Worm (Caenorhabditis elegans) whole organism, L1 larva: ENCODE measurements around the gene tsp-21.
A peak's percentile ranks its signal among the peaks of the same experiment; 100 is the strongest.

Experiments used
- C04F5.9 ChIP-seq: sonication (generic microtip); optimal IDR thresholded peaks from 2 replicates; lab custom pipeline; 2016; ENCODE audit warnings: missing genetic modification characterization, missing compliant biosample characterization
- C16A3.4 ChIP-seq: fragments of 150-350 bp; optimal IDR thresholded peaks from 2 replicates; lab custom pipeline; 2014; ENCODE audit warnings: missing biosample characterization, missing genetic modification characterization
- F16B12.6 ChIP-seq: fragments of 150-350 bp; optimal IDR thresholded peaks from 2 replicates; lab custom pipeline; 2014; ENCODE audit warnings: missing biosample characterization, missing genetic modification characterization
- aha-1 ChIP-seq: fragments of 150-350 bp; optimal IDR thresholded peaks from 2 replicates; lab custom pipeline; 2014; ENCODE audit warnings: missing biosample characterization, missing genetic modification characterization
- aly-2 ChIP-seq: fragments of 150-350 bp; optimal IDR thresholded peaks from 2 replicates; lab custom pipeline; 2014; ENCODE audit warnings: missing biosample characterization, missing genetic modification characterization
- blmp-1 ChIP-seq: fragments of 150-350 bp; optimal IDR thresholded peaks from 2 replicates; lab custom pipeline; 2014; ENCODE audit warnings: missing biosample characterization, missing genetic modification characterization
- ceh-8 ChIP-seq: fragments of 200-800 bp; sonication (Bioruptor generic); optimal IDR thresholded peaks from 2 replicates; lab custom pipeline; 2018; ENCODE audit warnings: mild to moderate bottlenecking, missing genetic modification characterization, moderate library complexity, missing compliant biosample characterization
- ceh-88 ChIP-seq: fragments of 200-800 bp; sonication (Bioruptor generic); IDR thresholded peaks from 2 replicates; pipeline ENCODE4 v1.3.6; 2022; ENCODE audit warnings: missing genetic modification characterization, missing compliant biosample characterization
- ces-1 ChIP-seq: fragments of 150-350 bp; optimal IDR thresholded peaks from 2 replicates; lab custom pipeline; 2014; ENCODE audit warnings: missing biosample characterization, missing genetic modification reagents, missing genetic modification characterization
- dpl-1 ChIP-seq, 3 experiments: fragments of 150-350 bp in 2 of 3; sonication (generic microtip) in 1 of 3; optimal IDR thresholded peaks; 2 replicates each; lab custom pipeline; 2014 to 2017; ENCODE audit warnings: missing biosample characterization in 3 of 3, missing genetic modification characterization in 3 of 3, missing genetic modification reagents in 3 of 3
- egl-13 ChIP-seq: sonication (generic microtip); optimal IDR thresholded peaks from 2 replicates; lab custom pipeline; 2016; ENCODE audit warnings: missing genotype, missing genetic modification reagents, missing genetic modification characterization, missing compliant biosample characterization
- egl-27 ChIP-seq, 2 experiments: fragments of 150-350 bp in 1 of 2; sonication (generic microtip); optimal IDR thresholded peaks; 3 replicates each; lab custom pipeline; 2017 to 2018; ENCODE audit warnings: missing biosample characterization in 2 of 2, missing genetic modification characterization in 2 of 2, missing genetic modification reagents in 2 of 2
- elt-3 ChIP-seq, 6 experiments: fragments of 150-350 bp in 1 of 6; sonication (generic microtip); optimal IDR thresholded peaks; 2 replicates each; lab custom pipeline; 2017 to 2018; ENCODE audit warnings: missing biosample characterization in 6 of 6, missing genetic modification characterization in 6 of 6, inconsistent platforms in 1 of 6
- fkh-10 ChIP-seq: sonication (generic microtip); optimal IDR thresholded peaks from 2 replicates; lab custom pipeline; 2017; ENCODE audit warnings: missing biosample characterization, missing genetic modification reagents, missing genetic modification characterization
- fkh-4 ChIP-seq: sonication (generic microtip); optimal IDR thresholded peaks from 2 replicates; lab custom pipeline; 2016; ENCODE audit warnings: missing compliant biosample characterization, missing genetic modification characterization, borderline replicate concordance
- fkh-8 ChIP-seq: sonication (generic microtip); optimal IDR thresholded peaks from 2 replicates; lab custom pipeline; 2016; ENCODE audit warnings: mild to moderate bottlenecking, missing genetic modification characterization, missing compliant biosample characterization
- fos-1 ChIP-seq: fragments of 150-350 bp; optimal IDR thresholded peaks from 2 replicates; lab custom pipeline; 2014; ENCODE audit warnings: missing biosample characterization, missing genetic modification characterization
- hlh-4 ChIP-seq: sonication (generic microtip); optimal IDR thresholded peaks from 2 replicates; lab custom pipeline; 2016; ENCODE audit warnings: mild to moderate bottlenecking, missing genetic modification characterization, missing compliant biosample characterization
- hpl-2 ChIP-seq: fragments of 150-350 bp; optimal IDR thresholded peaks from 2 replicates; lab custom pipeline; 2014; ENCODE audit warnings: missing biosample characterization, missing genetic modification reagents, missing genetic modification characterization
- jun-1 ChIP-seq: fragments of 150-350 bp; optimal IDR thresholded peaks from 2 replicates; lab custom pipeline; 2014; ENCODE audit warnings: missing biosample characterization, missing genetic modification reagents, missing genetic modification characterization
- lin-14 ChIP-seq: fragments of 200-800 bp; sonication (Bioruptor generic); optimal IDR thresholded peaks from 2 replicates; lab custom pipeline; 2018; ENCODE audit warnings: mild to moderate bottlenecking, missing genetic modification characterization, moderate library complexity, missing compliant biosample characterization
- lin-35 ChIP-seq, 2 experiments: fragments of 150-350 bp; optimal IDR thresholded peaks; 2 replicates each; lab custom pipeline; 2014; ENCODE audit warnings: missing biosample characterization in 2 of 2, missing genetic modification characterization in 2 of 2, missing genetic modification reagents in 2 of 2
- lin-39 ChIP-seq: fragments of 150-350 bp; optimal IDR thresholded peaks from 2 replicates; lab custom pipeline; 2014; ENCODE audit warnings: missing biosample characterization, missing genetic modification reagents, missing genetic modification characterization
- mab-9 ChIP-seq: fragments of 200-800 bp; sonication (Bioruptor generic); IDR thresholded peaks from 2 replicates; pipeline ENCODE4 v1.3.6; 2022; ENCODE audit warnings: missing genetic modification reagents, missing genetic modification characterization, missing compliant biosample characterization
- mef-2 ChIP-seq: fragments of 150-350 bp; optimal IDR thresholded peaks from 2 replicates; lab custom pipeline; 2014; ENCODE audit warnings: missing biosample characterization, missing genetic modification characterization
- mep-1 ChIP-seq: fragments of 150-350 bp; optimal IDR thresholded peaks from 2 replicates; lab custom pipeline; 2014; ENCODE audit warnings: missing biosample characterization, missing genetic modification characterization
- nhr-11 ChIP-seq: fragments of 150-350 bp; optimal IDR thresholded peaks from 2 replicates; lab custom pipeline; 2014; ENCODE audit warnings: missing biosample characterization, missing genetic modification characterization
- nhr-12 ChIP-seq: sonication (generic microtip); optimal IDR thresholded peaks from 2 replicates; lab custom pipeline; 2017; ENCODE audit warnings: missing biosample characterization, missing genetic modification characterization
- nhr-19 ChIP-seq: fragments of 200-800 bp; sonication (Bioruptor generic); conservative IDR thresholded peaks from 2 replicates; pipeline ENCODE4 v1.3.6; 2022; ENCODE audit warnings: missing genetic modification characterization, missing compliant biosample characterization
- nhr-20 ChIP-seq: sonication (generic microtip); optimal IDR thresholded peaks from 2 replicates; lab custom pipeline; 2016; ENCODE audit warnings: mild to moderate bottlenecking, missing genetic modification characterization, missing compliant biosample characterization
- nhr-76 ChIP-seq: sonication (generic microtip); optimal IDR thresholded peaks from 2 replicates; lab custom pipeline; 2017; ENCODE audit warnings: missing biosample characterization, missing genetic modification characterization
- nhr-84 ChIP-seq: sonication (generic microtip); optimal IDR thresholded peaks from 2 replicates; lab custom pipeline; 2017; ENCODE audit warnings: missing biosample characterization, missing genetic modification characterization
- nhr-85 ChIP-seq: sonication (generic microtip); peaks from one replicate; lab custom pipeline; 2016; ENCODE audit warnings: missing genetic modification characterization, inconsistent platforms, missing compliant biosample characterization
- nhr-90 ChIP-seq: sonication (generic microtip); optimal IDR thresholded peaks from 2 replicates; lab custom pipeline; 2016; ENCODE audit warnings: mild to moderate bottlenecking, missing genetic modification characterization, missing compliant biosample characterization; ENCODE audit not compliant: poor library complexity
- pag-3 ChIP-seq: sonication (generic microtip); optimal IDR thresholded peaks from 2 replicates; lab custom pipeline; 2017; ENCODE audit warnings: missing genetic modification characterization, mild to moderate bottlenecking, missing compliant biosample characterization, antibody characterized with exemption, borderline replicate concordance; ENCODE audit not compliant: insufficient read depth
- pax-3 ChIP-seq: fragments of 200-800 bp; sonication (Bioruptor generic); optimal IDR thresholded peaks from 2 replicates; lab custom pipeline; 2018; ENCODE audit warnings: mild to moderate bottlenecking, missing genetic modification characterization, moderate library complexity, missing compliant biosample characterization
- pqm-1 ChIP-seq: sonication (generic microtip); optimal IDR thresholded peaks from 3 replicates; lab custom pipeline; 2017; ENCODE audit warnings: missing biosample characterization, missing genetic modification characterization
- rnt-1 ChIP-seq: sonication (generic microtip); optimal IDR thresholded peaks from 2 replicates; lab custom pipeline; 2016; ENCODE audit warnings: mild to moderate bottlenecking, missing genetic modification characterization, moderate library complexity, missing compliant biosample characterization
- skn-1 ChIP-seq: fragments of 150-350 bp; optimal IDR thresholded peaks from 2 replicates; lab custom pipeline; 2014; ENCODE audit warnings: missing biosample characterization, missing genetic modification characterization
- snpc-4 ChIP-seq: fragments of 150-350 bp; optimal IDR thresholded peaks from 2 replicates; lab custom pipeline; 2014; ENCODE audit warnings: missing biosample characterization, missing genetic modification characterization
- snu-23 ChIP-seq: sonication (generic microtip); optimal IDR thresholded peaks from 2 replicates; lab custom pipeline; 2016; ENCODE audit warnings: missing genetic modification characterization, missing compliant biosample characterization
- sox-4 ChIP-seq: sonication (generic microtip); optimal IDR thresholded peaks from 2 replicates; lab custom pipeline; 2016; ENCODE audit warnings: missing genetic modification characterization, missing compliant biosample characterization
- sptf-1 ChIP-seq: fragments of 150-350 bp; optimal IDR thresholded peaks from 2 replicates; lab custom pipeline; 2014; ENCODE audit warnings: missing biosample characterization, missing genetic modification characterization
- sup-37 ChIP-seq: fragments of 200-800 bp; sonication (Bioruptor generic); optimal IDR thresholded peaks from 2 replicates; lab custom pipeline; 2018; ENCODE audit warnings: mild to moderate bottlenecking, missing genetic modification characterization, missing compliant biosample characterization
- swsn-7 ChIP-seq: sonication (generic microtip); optimal IDR thresholded peaks from 2 replicates; lab custom pipeline; 2016; ENCODE audit warnings: missing genetic modification characterization, missing compliant biosample characterization
- tbx-2 ChIP-seq: sonication (generic microtip); optimal IDR thresholded peaks from 2 replicates; lab custom pipeline; 2016; ENCODE audit warnings: missing genetic modification characterization, missing compliant biosample characterization
- unc-130 ChIP-seq: fragments of 150-350 bp; optimal IDR thresholded peaks from 2 replicates; lab custom pipeline; 2017; ENCODE audit warnings: missing biosample characterization, missing genetic modification characterization, inconsistent platforms
- unc-30 ChIP-seq: sonication (generic microtip); optimal IDR thresholded peaks from 2 replicates; lab custom pipeline; 2017; ENCODE audit warnings: missing biosample characterization, missing genetic modification characterization
- unc-62 ChIP-seq: fragments of 150-350 bp; optimal IDR thresholded peaks from 2 replicates; lab custom pipeline; 2014; ENCODE audit warnings: missing biosample characterization, missing genetic modification reagents, missing genetic modification characterization
- unc-98 ChIP-seq: fragments of 200-800 bp; sonication (Bioruptor generic); IDR thresholded peaks from 2 replicates; pipeline ENCODE4 v1.3.6; 2022; ENCODE audit warnings: missing genetic modification characterization, missing compliant biosample characterization
- vab-15 ChIP-seq: sonication (generic microtip); optimal IDR thresholded peaks from 2 replicates; lab custom pipeline; 2017; ENCODE audit warnings: missing genotype, mild to moderate bottlenecking, missing genetic modification characterization, missing compliant biosample characterization
- zip-4 ChIP-seq: fragments of 200-800 bp; sonication (Bioruptor generic); optimal IDR thresholded peaks from 2 replicates; lab custom pipeline; 2018; ENCODE audit warnings: mild to moderate bottlenecking, missing genetic modification characterization, moderate library complexity, missing compliant biosample characterization
- ztf-11 ChIP-seq, 2 experiments: sonication (generic microtip); optimal IDR thresholded peaks; 2 replicates each; lab custom pipeline; 2016 to 2017; ENCODE audit warnings: missing genetic modification characterization in 2 of 2, missing biosample characterization in 1 of 2, missing compliant biosample characterization in 1 of 2

tsp-21 gene

DNA sequence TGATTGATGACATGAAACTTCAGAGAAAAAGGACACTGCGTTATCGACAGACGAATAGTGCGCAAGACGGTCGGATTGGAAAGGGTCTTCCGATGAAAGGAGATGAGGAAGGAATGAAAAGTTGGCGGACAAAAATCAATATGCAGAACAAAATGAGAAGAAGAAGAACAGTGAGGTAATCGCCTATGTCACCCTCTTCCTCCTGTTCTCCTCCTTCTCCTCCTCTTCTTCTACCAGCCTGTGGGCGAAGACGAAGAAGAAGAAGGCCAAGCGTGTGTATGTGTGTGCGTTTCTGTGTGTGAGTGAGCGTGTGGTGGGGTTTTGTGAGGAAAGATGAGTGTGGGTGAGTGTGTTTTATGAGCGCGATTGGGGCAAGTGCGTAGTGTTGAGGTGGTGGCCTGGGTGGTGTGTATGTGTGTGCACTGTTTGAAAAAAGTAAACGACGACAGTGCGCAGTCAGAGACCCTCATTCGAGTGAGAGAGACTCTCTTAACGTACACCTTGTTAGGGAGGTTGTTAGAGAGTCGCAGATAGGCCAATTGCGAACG, at the start of gene tsp-21:
Gene tsp-21, plus strand, starts transcription at position 146 of the 548 bp plus-strand sequence.
- TF ChIP-seq nhr-84 (tag; lab: Kevin White, UChicago) (no peak), nhr-76 (tag; lab: Kevin White, UChicago) (no peak), aly-2 (tag; lab: Kevin White, UChicago) (no peak), jun-1 (tag; lab: Kevin White, UChicago) (peak; percentile 82), pqm-1 (tag; lab: Kevin White, UChicago) (no peak), fkh-8 (peak; percentile 32), unc-30 (tag; lab: Kevin White, UChicago) (no peak), tbx-2 (peak; percentile 59), nhr-12 (no peak), hlh-4 (tag; lab: Kevin White, UChicago) (no peak), unc-98 (no peak), nhr-85 (tag; lab: Kevin White, UChicago) (peak; percentile 95), pag-3 (no peak), dpl-1 (GFP tag; optimal IDR thresholded peaks at IDR 0.05; lab: Kevin White, UChicago) (peak; percentile 6 to 46 (median 21)), hpl-2 (peak; percentile 13), zip-4 (GFP tag; lab: Kevin White, UChicago) (no peak), swsn-7 (peak; percentile 66), lin-14 (peak; percentile 94), pax-3 (tag; lab: Kevin White, UChicago) (no peak), fos-1 (tag; lab: Kevin White, UChicago) (peak; percentile 76), sox-4 (no peak), unc-62 (GFP tag; lab: Kevin White, UChicago) (no peak), lin-39 (tag; lab: Kevin White, UChicago) (no peak), C16A3.4 (tag; lab: Kevin White, UChicago) (peak; percentile 90), sptf-1 (tag; lab: Kevin White, UChicago) (no peak), sup-37 (GFP tag; lab: Kevin White, UChicago) (no peak), snu-23 (GFP tag; lab: Kevin White, UChicago) (peak; percentile 91), ceh-8 (GFP tag; lab: Kevin White, UChicago) (peak; percentile 53), skn-1 (peak; percentile 84), nhr-20 (tag; lab: Kevin White, UChicago) (peak; percentile 80), snpc-4 (tag; lab: Kevin White, UChicago) (no peak), unc-130 (no peak), blmp-1 (tag; lab: Kevin White, UChicago) (peak; percentile 96), fkh-10 (GFP tag; lab: Kevin White, UChicago) (no peak), ceh-88 (no peak), egl-27 (tag; optimal IDR thresholded peaks at IDR 0.05; lab: Kevin White, UChicago) (peak in 1 of 2 experiments; percentile 21), nhr-11 (tag; lab: Kevin White, UChicago) (no peak), mef-2 (tag; lab: Kevin White, UChicago) (no peak), mab-9 (GFP tag; lab: Robert Waterston, UW) (no peak), ztf-11 (tag; optimal IDR thresholded peaks at IDR 0.05; lab: Kevin White, UChicago) (peak in 1 of 2 experiments; percentile 50), elt-3 (tag; optimal IDR thresholded peaks at IDR 0.05; lab: Kevin White, UChicago) (peak in 3 of 6 experiments; percentile 18 to 74 (median 38)), nhr-19 (peak; percentile 57), egl-13 (no peak), lin-35 (GFP tag; optimal IDR thresholded peaks at IDR 0.05; lab: Kevin White, UChicago) (peak; percentile 46 to 82), F16B12.6 (tag; lab: Kevin White, UChicago) (no peak), nhr-90 (tag; lab: Kevin White, UChicago) (peak; percentile 65), mep-1 (peak; percentile 88), ces-1 (GFP tag; lab: Kevin White, UChicago) (no peak), fkh-4 (no peak), rnt-1 (tag; lab: Kevin White, UChicago) (peak; percentile 73), vab-15 (tag; lab: Kevin White, UChicago) (no peak), aha-1 (tag; lab: Kevin White, UChicago) (no peak), C04F5.9 (tag; lab: Kevin White, UChicago) (no peak)
